Fruit fly (Drosophila melanogaster) whole organism, embryonic: ENCODE data around the gene CG42542.

Experiments used
- Blimp-1 ChIP-seq: fragments of 200-800 bp; sonication (Bioruptor generic); optimal IDR thresholded peaks from 3 replicates; lab custom pipeline; 2018; ENCODE audit warnings: missing biosample characterization, missing genetic modification characterization, mild to moderate bottlenecking, moderate library complexity, missing genetic modification reagents
- CG34422 ChIP-seq: fragments of 200-800 bp; sonication (Bioruptor generic); IDR thresholded peaks from 3 replicates; pipeline ENCODE4 v1.3.6; 2022; ENCODE audit warnings: missing biosample characterization, missing genetic modification characterization
- CG6813 ChIP-seq: fragments of 200-800 bp; sonication (Bioruptor generic); optimal IDR thresholded peaks from 2 replicates; lab custom pipeline; 2017; ENCODE audit warnings: missing biosample characterization, missing genetic modification characterization, mild to moderate bottlenecking, moderate library complexity, missing genetic modification reagents
- eyg ChIP-seq: fragments of 200-800 bp; sonication (Bioruptor generic); optimal IDR thresholded peaks from 3 replicates; lab custom pipeline; 2016; ENCODE audit warnings: missing biosample characterization, missing genetic modification characterization
- tio ChIP-seq: fragments of 200-800 bp; sonication (Bioruptor generic); optimal IDR thresholded peaks from 2 replicates; lab custom pipeline; 2017; ENCODE audit warnings: missing biosample characterization, missing genetic modification characterization, inconsistent platforms

- no peak for TF ChIP-seq CG34422
- TF ChIP-seq eyg (GFP tag; lab: Kevin White, UChicago) = no peak
- no peak for TF ChIP-seq CG6813
- no peak for TF ChIP-seq Blimp-1
- no peak for TF ChIP-seq tio
Measured at dm6 chr3R:15249037-15249436, 52.6 kb downstream of the CG42542 start, which contains the start of gene Amt.
